Worm (Caenorhabditis elegans): ENCODE data around the gene F34H10.1.

The F34H10.1 gene

DNA sequence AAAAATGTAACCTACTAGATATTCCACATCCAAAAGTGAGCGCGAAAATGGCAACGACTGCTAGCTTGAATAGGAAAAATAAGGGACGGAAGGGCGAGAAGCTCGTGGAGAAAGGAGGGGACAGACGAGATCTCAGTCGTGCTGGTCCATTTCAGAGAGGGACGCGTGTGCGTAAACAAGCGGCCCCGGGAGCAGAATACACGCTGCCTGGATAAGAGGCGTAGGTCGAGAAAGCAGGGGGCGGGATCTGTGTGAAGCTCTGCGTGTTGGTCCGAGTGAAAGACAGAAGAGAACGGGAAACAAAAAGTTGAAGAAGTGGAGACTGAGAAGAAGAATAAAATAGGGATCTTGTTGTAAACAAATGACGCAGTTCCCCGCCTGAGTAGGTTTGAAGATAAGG is 42.6 kb downstream of the F34H10.1 start, which contains the start of gene T14B1.1:
Gene T14B1.1, minus strand, starts transcription at position 170 of the 400 bp plus-strand sequence.
- TF ChIP-seq ceh-82 (tag; optimal IDR thresholded peaks at IDR 0.05), result peak in 1 of 3 experiments; percentile 39
- TF ChIP-seq mep-1 (tag; optimal IDR thresholded peaks at IDR 0.05), result no peak
- peak; percentile 26 for TF ChIP-seq snu-23 (GFP tag; optimal IDR thresholded peaks at IDR 0.05)
- peak; percentile 8 for TF ChIP-seq nhr-47 (tag; optimal IDR thresholded peaks at IDR 0.05)
- no peak for TF ChIP-seq ama-1 (optimal IDR thresholded peaks at IDR 0.05)
- peak; percentile 9 for TF ChIP-seq unc-86 (tag; optimal IDR thresholded peaks at IDR 0.05)
- peak; percentile 11 for TF ChIP-seq nhr-85 (tag)
- peak; percentile 18 for TF ChIP-seq swsn-7 (tag; optimal IDR thresholded peaks at IDR 0.05)
- peak; percentile 42 for TF ChIP-seq nhr-71 (tag; optimal IDR thresholded peaks at IDR 0.05)
- TF ChIP-seq fkh-8 (tag; optimal IDR thresholded peaks at IDR 0.05), result peak; percentile 48
- TF ChIP-seq efl-1 (optimal IDR thresholded peaks at IDR 0.05), result no peak
- peak in 1 of 2 experiments; percentile 10 for TF ChIP-seq efl-1 (GFP tag; optimal IDR thresholded peaks at IDR 0.05 in 1 of 2)
- peak in 1 of 2 experiments; percentile 23 for TF ChIP-seq lin-35 (GFP tag; optimal IDR thresholded peaks at IDR 0.05)
- no peak for TF ChIP-seq nhr-76 (tag; optimal IDR thresholded peaks at IDR 0.05)
- TF ChIP-seq nhr-19 (GFP tag; conservative IDR thresholded peaks at IDR 0.05), result peak; percentile 16; the same call in 1 of the 2 replicates
- TF ChIP-seq fkh-10 (GFP tag; optimal IDR thresholded peaks at IDR 0.05), result peak; percentile 29
- peak; percentile 27 for TF ChIP-seq rnt-1 (tag; optimal IDR thresholded peaks at IDR 0.05)
- TF ChIP-seq aly-2 (tag; optimal IDR thresholded peaks at IDR 0.05), result no peak
- no peak for TF ChIP-seq nhr-237 (tag; optimal IDR thresholded peaks at IDR 0.05)
- peak in 1 of 2 experiments; percentile 30 for TF ChIP-seq lsy-2 (tag; optimal IDR thresholded peaks at IDR 0.05)
- TF ChIP-seq dsc-1 (tag; optimal IDR thresholded peaks at IDR 0.05), result peak; percentile 7
- TF ChIP-seq mdl-1 (tag; optimal IDR thresholded peaks at IDR 0.05), result peak in 1 of 2 experiments; percentile 3
- peak; percentile 86 for TF ChIP-seq lin-14 (GFP tag; optimal IDR thresholded peaks at IDR 0.05)

DNA sequence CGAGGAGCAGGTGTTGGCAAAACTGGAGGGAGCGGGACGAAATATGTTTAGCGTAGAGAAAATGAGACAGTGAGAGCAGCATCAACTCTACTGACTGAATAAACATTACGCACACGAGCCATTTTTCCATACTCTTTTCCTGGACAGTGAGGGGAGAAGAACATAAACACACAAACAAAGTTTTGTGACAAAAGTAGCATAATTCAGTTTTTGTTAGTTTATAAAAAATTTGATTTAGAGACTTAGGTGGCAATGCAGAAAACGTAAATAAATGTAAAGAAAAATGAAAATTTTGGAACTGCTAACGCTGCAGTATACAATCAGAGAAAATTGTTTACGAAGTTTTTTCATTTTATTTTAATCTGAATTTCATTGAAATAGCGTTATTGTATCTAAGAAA is 47.3 kb downstream of the F34H10.1 start:
- TF ChIP-seq lin-14 (GFP tag; optimal IDR thresholded peaks at IDR 0.05), result peak; percentile 62
- TF ChIP-seq egl-13 (tag; optimal IDR thresholded peaks at IDR 0.05), result no peak

DNA sequence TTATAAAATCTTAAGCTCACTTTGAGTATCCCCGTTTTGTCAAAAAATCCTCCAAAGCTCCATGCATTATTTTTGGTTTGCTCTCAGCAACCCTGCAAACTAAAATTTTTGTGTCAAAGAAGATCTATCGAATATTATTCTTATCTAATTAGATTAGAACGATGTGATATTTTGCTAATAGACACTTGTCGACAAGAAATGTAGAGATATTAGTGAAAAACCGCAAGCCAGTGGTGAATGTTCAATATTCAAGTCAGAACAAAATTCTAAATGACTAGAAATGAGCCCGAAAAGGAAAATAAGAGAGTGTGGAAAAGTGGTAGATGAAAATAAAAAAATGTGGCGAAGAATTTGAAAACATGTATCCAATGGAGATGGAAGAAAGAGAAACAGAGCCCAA is 48.9 kb downstream of the F34H10.1 start, which contains the start of gene C43C3.4:
Gene C43C3.4, minus strand, starts transcription at position 101 of the 400 bp plus-strand sequence.
- TF ChIP-seq dsc-1 (tag; optimal IDR thresholded peaks at IDR 0.05), result peak; percentile 45
- TF ChIP-seq elt-3 (tag; optimal IDR thresholded peaks at IDR 0.05), result no peak

DNA sequence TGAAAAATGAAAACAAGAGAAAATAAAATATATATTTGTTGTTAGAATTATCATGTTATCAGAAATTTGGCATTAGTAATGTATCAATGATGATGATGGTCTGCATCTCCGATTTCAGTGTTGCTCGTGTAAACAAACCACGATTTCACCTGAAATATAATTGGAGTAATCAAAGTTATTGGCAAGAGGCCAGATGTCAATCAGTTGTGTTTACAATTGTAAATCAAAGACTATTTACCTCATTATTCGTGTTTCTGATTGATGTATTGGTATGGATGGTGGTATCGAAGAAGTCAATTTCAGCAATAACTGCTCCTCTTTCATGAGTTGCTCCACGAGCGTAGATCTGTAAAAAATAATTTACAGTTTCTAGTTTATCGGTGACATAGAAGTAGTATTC is 50.1 kb downstream of the F34H10.1 start:
- TF ChIP-seq pqm-1 (tag; optimal IDR thresholded peaks at IDR 0.05), result no peak
- no peak for TF ChIP-seq zag-1 (tag; optimal IDR thresholded peaks at IDR 0.05)

Measured in whole organism, L1 larva.